Worm (Caenorhabditis elegans) whole organism, L1 larva: Measurements from ENCODE around the gene Y53F4B.25.

ENCODE experiments used
- C04F5.9 ChIP-seq: sonication (generic microtip); optimal IDR thresholded peaks from 2 replicates; lab custom pipeline; 2016; ENCODE audit warnings: missing genetic modification characterization, missing compliant biosample characterization
- C16A3.4 ChIP-seq: fragments of 150-350 bp; optimal IDR thresholded peaks from 2 replicates; lab custom pipeline; 2014; ENCODE audit warnings: missing biosample characterization, missing genetic modification characterization
- Y116A8C.19 ChIP-seq: sonication (generic microtip); optimal IDR thresholded peaks from 2 replicates; lab custom pipeline; 2016; ENCODE audit warnings: missing compliant biosample characterization, missing genetic modification characterization, borderline replicate concordance
- blmp-1 ChIP-seq: fragments of 150-350 bp; optimal IDR thresholded peaks from 2 replicates; lab custom pipeline; 2014; ENCODE audit warnings: missing biosample characterization, missing genetic modification characterization
- ceh-8 ChIP-seq: fragments of 200-800 bp; sonication (Bioruptor generic); optimal IDR thresholded peaks from 2 replicates; lab custom pipeline; 2018; ENCODE audit warnings: mild to moderate bottlenecking, missing genetic modification characterization, moderate library complexity, missing compliant biosample characterization
- ceh-82 ChIP-seq, 3 experiments: fragments of 150-350 bp in 1 of 3; sonication (generic microtip) in 2 of 3; optimal IDR thresholded peaks; 2 replicates each; lab custom pipeline; 2014 to 2017; ENCODE audit warnings: missing biosample characterization in 3 of 3, missing genetic modification characterization in 3 of 3
- ceh-88 ChIP-seq: fragments of 200-800 bp; sonication (Bioruptor generic); IDR thresholded peaks from 2 replicates; pipeline ENCODE4 v1.3.6; 2022; ENCODE audit warnings: missing genetic modification characterization, missing compliant biosample characterization
- dpl-1 ChIP-seq, 3 experiments: fragments of 150-350 bp in 2 of 3; sonication (generic microtip) in 1 of 3; optimal IDR thresholded peaks; 2 replicates each; lab custom pipeline; 2014 to 2017; ENCODE audit warnings: missing biosample characterization in 3 of 3, missing genetic modification characterization in 3 of 3, missing genetic modification reagents in 3 of 3
- efl-1 ChIP-seq, 4 experiments: fragments of 150-350 bp; optimal IDR thresholded peaks in 3 of 4; peaks in 1 of 4; 1 replicate in 1 of 4; 2 replicates in 3 of 4; lab custom pipeline; 2014; ENCODE audit warnings: missing biosample characterization in 2 of 4, missing genetic modification characterization in 2 of 4, missing genetic modification reagents in 2 of 4
- efl-3 ChIP-seq: fragments of 200-800 bp; sonication (Bioruptor generic); optimal IDR thresholded peaks from 2 replicates; lab custom pipeline; 2018; ENCODE audit warnings: mild to moderate bottlenecking, missing genetic modification characterization, missing compliant biosample characterization
- elt-2 ChIP-seq: sonication (generic microtip); optimal IDR thresholded peaks from 2 replicates; lab custom pipeline; 2016; ENCODE audit warnings: missing genetic modification characterization, mild to moderate bottlenecking, inconsistent platforms, missing compliant biosample characterization, missing genetic modification reagents
- fkh-4 ChIP-seq: sonication (generic microtip); optimal IDR thresholded peaks from 2 replicates; lab custom pipeline; 2016; ENCODE audit warnings: missing compliant biosample characterization, missing genetic modification characterization, borderline replicate concordance
- fos-1 ChIP-seq: fragments of 150-350 bp; optimal IDR thresholded peaks from 2 replicates; lab custom pipeline; 2014; ENCODE audit warnings: missing biosample characterization, missing genetic modification characterization
- grh-1 ChIP-seq: fragments of 200-800 bp; sonication (Bioruptor generic); IDR thresholded peaks from 2 replicates; pipeline ENCODE4 v1.3.6; 2022; ENCODE audit warnings: missing genetic modification reagents, missing genetic modification characterization, missing compliant biosample characterization
- hlh-17 ChIP-seq: fragments of 200-800 bp; sonication (Bioruptor generic); optimal IDR thresholded peaks from 2 replicates; lab custom pipeline; 2018; ENCODE audit warnings: missing genetic modification characterization, mild to moderate bottlenecking, missing compliant biosample characterization, moderate library complexity, borderline replicate concordance
- irx-1 ChIP-seq: sonication (generic microtip); optimal IDR thresholded peaks from 2 replicates; lab custom pipeline; 2016; ENCODE audit warnings: missing genetic modification characterization, missing compliant biosample characterization
- isw-1 ChIP-seq: fragments of 200-800 bp; sonication (Bioruptor generic); IDR thresholded peaks from 2 replicates; pipeline ENCODE4 v1.3.6; 2022; ENCODE audit warnings: missing genetic modification characterization, missing compliant biosample characterization
- jun-1 ChIP-seq: fragments of 150-350 bp; optimal IDR thresholded peaks from 2 replicates; lab custom pipeline; 2014; ENCODE audit warnings: missing biosample characterization, missing genetic modification reagents, missing genetic modification characterization
- lin-13 ChIP-seq: fragments of 150-350 bp; optimal IDR thresholded peaks from 2 replicates; lab custom pipeline; 2014; ENCODE audit warnings: missing biosample characterization, missing genetic modification reagents, missing genetic modification characterization
- lin-14 ChIP-seq: fragments of 200-800 bp; sonication (Bioruptor generic); optimal IDR thresholded peaks from 2 replicates; lab custom pipeline; 2018; ENCODE audit warnings: mild to moderate bottlenecking, missing genetic modification characterization, moderate library complexity, missing compliant biosample characterization
- lin-39 ChIP-seq: fragments of 150-350 bp; optimal IDR thresholded peaks from 2 replicates; lab custom pipeline; 2014; ENCODE audit warnings: missing biosample characterization, missing genetic modification reagents, missing genetic modification characterization
- mab-9 ChIP-seq: fragments of 200-800 bp; sonication (Bioruptor generic); IDR thresholded peaks from 2 replicates; pipeline ENCODE4 v1.3.6; 2022; ENCODE audit warnings: missing genetic modification reagents, missing genetic modification characterization, missing compliant biosample characterization
- mdl-1 ChIP-seq, 2 experiments: fragments of 150-350 bp; optimal IDR thresholded peaks; 2 replicates each; lab custom pipeline; 2014 to 2017; ENCODE audit warnings: missing biosample characterization in 2 of 2, missing genetic modification characterization in 2 of 2, inconsistent platforms in 1 of 2
- mep-1 ChIP-seq: fragments of 150-350 bp; optimal IDR thresholded peaks from 2 replicates; lab custom pipeline; 2014; ENCODE audit warnings: missing biosample characterization, missing genetic modification characterization
- nhr-11 ChIP-seq: fragments of 150-350 bp; optimal IDR thresholded peaks from 2 replicates; lab custom pipeline; 2014; ENCODE audit warnings: missing biosample characterization, missing genetic modification characterization
- nhr-12 ChIP-seq: sonication (generic microtip); optimal IDR thresholded peaks from 2 replicates; lab custom pipeline; 2017; ENCODE audit warnings: missing biosample characterization, missing genetic modification characterization
- nhr-19 ChIP-seq: fragments of 200-800 bp; sonication (Bioruptor generic); conservative IDR thresholded peaks from 2 replicates; pipeline ENCODE4 v1.3.6; 2022; ENCODE audit warnings: missing genetic modification characterization, missing compliant biosample characterization
- nhr-20 ChIP-seq: sonication (generic microtip); optimal IDR thresholded peaks from 2 replicates; lab custom pipeline; 2016; ENCODE audit warnings: mild to moderate bottlenecking, missing genetic modification characterization, missing compliant biosample characterization
- nhr-28 ChIP-seq: fragments of 150-350 bp; optimal IDR thresholded peaks from 2 replicates; lab custom pipeline; 2014; ENCODE audit warnings: missing biosample characterization, missing genetic modification characterization
- nhr-47 ChIP-seq: sonication (generic microtip); optimal IDR thresholded peaks from 2 replicates; lab custom pipeline; 2016; ENCODE audit warnings: mild to moderate bottlenecking, missing genetic modification characterization, moderate library complexity, missing compliant biosample characterization
- nhr-71 ChIP-seq: sonication (generic microtip); optimal IDR thresholded peaks from 2 replicates; lab custom pipeline; 2016; ENCODE audit warnings: mild to moderate bottlenecking, missing genetic modification characterization, moderate library complexity, missing compliant biosample characterization
- nhr-77 ChIP-seq: fragments of 150-350 bp; optimal IDR thresholded peaks from 2 replicates; lab custom pipeline; 2014; ENCODE audit warnings: missing biosample characterization, missing genetic modification characterization
- nhr-84 ChIP-seq: sonication (generic microtip); optimal IDR thresholded peaks from 2 replicates; lab custom pipeline; 2017; ENCODE audit warnings: missing biosample characterization, missing genetic modification characterization
- nhr-85 ChIP-seq: sonication (generic microtip); peaks from one replicate; lab custom pipeline; 2016; ENCODE audit warnings: missing genetic modification characterization, inconsistent platforms, missing compliant biosample characterization
- nhr-90 ChIP-seq: sonication (generic microtip); optimal IDR thresholded peaks from 2 replicates; lab custom pipeline; 2016; ENCODE audit warnings: mild to moderate bottlenecking, missing genetic modification characterization, missing compliant biosample characterization; ENCODE audit not compliant: poor library complexity
- pag-3 ChIP-seq: sonication (generic microtip); optimal IDR thresholded peaks from 2 replicates; lab custom pipeline; 2017; ENCODE audit warnings: missing genetic modification characterization, mild to moderate bottlenecking, missing compliant biosample characterization, antibody characterized with exemption, borderline replicate concordance; ENCODE audit not compliant: insufficient read depth
- pax-3 ChIP-seq: fragments of 200-800 bp; sonication (Bioruptor generic); optimal IDR thresholded peaks from 2 replicates; lab custom pipeline; 2018; ENCODE audit warnings: mild to moderate bottlenecking, missing genetic modification characterization, moderate library complexity, missing compliant biosample characterization
- rnt-1 ChIP-seq: sonication (generic microtip); optimal IDR thresholded peaks from 2 replicates; lab custom pipeline; 2016; ENCODE audit warnings: mild to moderate bottlenecking, missing genetic modification characterization, moderate library complexity, missing compliant biosample characterization
- snpc-4 ChIP-seq: fragments of 150-350 bp; optimal IDR thresholded peaks from 2 replicates; lab custom pipeline; 2014; ENCODE audit warnings: missing biosample characterization, missing genetic modification characterization
- snu-23 ChIP-seq: sonication (generic microtip); optimal IDR thresholded peaks from 2 replicates; lab custom pipeline; 2016; ENCODE audit warnings: missing genetic modification characterization, missing compliant biosample characterization
- sptf-1 ChIP-seq: fragments of 150-350 bp; optimal IDR thresholded peaks from 2 replicates; lab custom pipeline; 2014; ENCODE audit warnings: missing biosample characterization, missing genetic modification characterization
- sup-37 ChIP-seq: fragments of 200-800 bp; sonication (Bioruptor generic); optimal IDR thresholded peaks from 2 replicates; lab custom pipeline; 2018; ENCODE audit warnings: mild to moderate bottlenecking, missing genetic modification characterization, missing compliant biosample characterization
- swsn-7 ChIP-seq: sonication (generic microtip); optimal IDR thresholded peaks from 2 replicates; lab custom pipeline; 2016; ENCODE audit warnings: missing genetic modification characterization, missing compliant biosample characterization
- unc-130 ChIP-seq: fragments of 150-350 bp; optimal IDR thresholded peaks from 2 replicates; lab custom pipeline; 2017; ENCODE audit warnings: missing biosample characterization, missing genetic modification characterization, inconsistent platforms
- unc-98 ChIP-seq: fragments of 200-800 bp; sonication (Bioruptor generic); IDR thresholded peaks from 2 replicates; pipeline ENCODE4 v1.3.6; 2022; ENCODE audit warnings: missing genetic modification characterization, missing compliant biosample characterization
- vab-15 ChIP-seq: sonication (generic microtip); optimal IDR thresholded peaks from 2 replicates; lab custom pipeline; 2017; ENCODE audit warnings: missing genotype, mild to moderate bottlenecking, missing genetic modification characterization, missing compliant biosample characterization
- xbp-1 ChIP-seq: sonication (generic microtip); optimal IDR thresholded peaks from 2 replicates; lab custom pipeline; 2016; ENCODE audit warnings: missing genetic modification characterization, missing compliant biosample characterization
- zag-1 ChIP-seq: fragments of 150-350 bp; optimal IDR thresholded peaks from 2 replicates; lab custom pipeline; 2014; ENCODE audit warnings: missing biosample characterization, missing genetic modification characterization

Y53F4B.25 gene

ce11 chrII:15189956-15190355 lies 54.0 kb downstream of the Y53F4B.25 start (continued):
- TF ChIP-seq efl-3 (GFP tag; lab: Kevin White, UChicago) (no peak), mdl-1 (tag; optimal IDR thresholded peaks at IDR 0.05; lab: Kevin White, UChicago) (peak in 1 of 2 experiments; percentile 39), pag-3 (tag; lab: Kevin White, UChicago) (no peak), efl-1 (optimal IDR thresholded peaks at IDR 0.05; lab: Kevin White, UChicago) (peak; percentile 35 to 41), efl-1 (GFP tag; optimal IDR thresholded peaks at IDR 0.05 in 1 of 2; lab: Kevin White, UChicago) (peak; percentile 14 to 84), sptf-1 (tag; lab: Kevin White, UChicago) (no peak), nhr-85 (tag; lab: Kevin White, UChicago) (no peak), pax-3 (tag; lab: Kevin White, UChicago) (no peak), jun-1 (tag; lab: Kevin White, UChicago) (no peak), ceh-8 (GFP tag; lab: Kevin White, UChicago) (no peak), fos-1 (tag; lab: Kevin White, UChicago) (peak; percentile 12), vab-15 (tag; lab: Kevin White, UChicago) (no peak), isw-1 (peak; percentile 29), fkh-4 (tag; lab: Kevin White, UChicago) (no peak), nhr-90 (no peak), snu-23 (GFP tag; lab: Kevin White, UChicago) (peak; percentile 29), mab-9 (GFP tag; lab: Robert Waterston, UW) (no peak), Y116A8C.19 (tag; lab: Kevin White, UChicago) (no peak), nhr-28 (tag; lab: Kevin White, UChicago) (no peak), zag-1 (tag; lab: Kevin White, UChicago) (no peak), swsn-7 (peak; percentile 48), unc-98 (no peak), nhr-19 (GFP tag; lab: Robert Waterston, UW) (no peak), C04F5.9 (no peak), nhr-84 (no peak), lin-39 (no peak), nhr-12 (no peak), nhr-11 (tag; lab: Kevin White, UChicago) (no peak), lin-13 (GFP tag; lab: Kevin White, UChicago) (no peak), dpl-1 (GFP tag; optimal IDR thresholded peaks at IDR 0.05; lab: Kevin White, UChicago) (peak in 1 of 3 experiments; percentile 13), sup-37 (no peak), irx-1 (tag; lab: Kevin White, UChicago) (no peak), C16A3.4 (tag; lab: Kevin White, UChicago) (no peak), nhr-20 (no peak), xbp-1 (tag; lab: Kevin White, UChicago) (no peak), grh-1 (GFP tag; lab: Robert Waterston, UW) (no peak), nhr-47 (peak; percentile 48), unc-130 (no peak), blmp-1 (tag; lab: Kevin White, UChicago) (no peak), lin-14 (peak; percentile 80)

- TF ChIP-seq elt-2 (tag; lab: Kevin White, UChicago) (peak; percentile 66), rnt-1 (tag; lab: Kevin White, UChicago) (no peak)
Observed at ce11 chrII:15190971-15191370, 55.0 kb downstream of the Y53F4B.25 start.

DNA sequence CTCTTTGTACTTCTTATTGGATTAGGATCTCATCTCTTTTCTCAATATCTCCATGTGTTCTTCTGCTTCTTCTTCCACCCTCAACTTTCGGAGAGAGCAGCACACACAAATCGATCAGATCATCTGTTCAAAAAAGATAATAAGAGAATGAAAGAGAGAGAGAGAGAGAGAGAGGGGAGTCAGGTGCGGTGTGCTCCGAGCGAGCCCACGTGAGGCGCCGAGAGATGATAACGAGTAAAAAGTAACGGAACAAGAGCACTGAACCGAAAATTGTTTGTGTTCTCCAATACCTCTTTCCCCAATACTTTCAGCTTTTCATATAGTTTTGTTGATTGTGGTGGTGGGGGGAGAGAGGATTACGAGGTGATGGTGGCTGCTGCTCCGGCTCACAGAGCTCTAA lies 58.0 kb downstream of the Y53F4B.25 start:
- TF ChIP-seq mep-1 (tag; lab: Kevin White, UChicago) (peak; percentile 27), nhr-77 (tag; lab: Kevin White, UChicago) (peak; percentile 53), C16A3.4 (tag; lab: Kevin White, UChicago) (no peak), ceh-82 (tag; optimal IDR thresholded peaks at IDR 0.05; lab: Kevin White, UChicago) (peak in 1 of 3 experiments; percentile 21), lin-39 (peak; percentile 22), ceh-88 (GFP tag; lab: Robert Waterston, UW) (no peak), efl-1 (optimal IDR thresholded peaks at IDR 0.05; lab: Kevin White, UChicago) (peak; percentile 1 to 33), efl-1 (GFP tag; optimal IDR thresholded peaks at IDR 0.05 in 1 of 2; lab: Kevin White, UChicago) (peak in 1 of 2 experiments; percentile 91), hlh-17 (GFP tag; lab: Kevin White, UChicago) (no peak), fos-1 (tag; lab: Kevin White, UChicago) (no peak), nhr-19 (GFP tag; lab: Robert Waterston, UW) (peak; percentile 57), nhr-20 (peak; percentile 55), mdl-1 (tag; optimal IDR thresholded peaks at IDR 0.05; lab: Kevin White, UChicago) (peak in 1 of 2 experiments; percentile 73), rnt-1 (tag; lab: Kevin White, UChicago) (peak; percentile 80), nhr-71 (tag; lab: Kevin White, UChicago) (peak; percentile 87), nhr-47 (peak; percentile 22), blmp-1 (tag; lab: Kevin White, UChicago) (no peak), elt-2 (tag; lab: Kevin White, UChicago) (peak; percentile 52), zag-1 (tag; lab: Kevin White, UChicago) (no peak), dpl-1 (GFP tag; optimal IDR thresholded peaks at IDR 0.05; lab: Kevin White, UChicago) (peak in 2 of 3 experiments; percentile 2 to 27), snpc-4 (tag; lab: Kevin White, UChicago) (peak; percentile 9), sptf-1 (tag; lab: Kevin White, UChicago) (no peak), jun-1 (tag; lab: Kevin White, UChicago) (peak; percentile 8)
